Fruit fly (Drosophila melanogaster): ENCODE data around the gene Sodh1.

dm6 chr3R:7052242-7052641, at the start of gene Sodh1:
- TF ChIP-seq psq (GFP tag; optimal IDR thresholded peaks at IDR 0.05): no peak
- no peak for TF ChIP-seq lola (GFP tag; optimal IDR thresholded peaks at IDR 0.05)
- TF ChIP-seq Abd-B (GFP tag; optimal IDR thresholded peaks at IDR 0.05): no peak
